Worm (Caenorhabditis elegans) whole organism, L4/young adult: Measurements from ENCODE around the gene srv-19.

Source experiments
- W03F9.2 ChIP-seq: fragments of 150-350 bp; optimal IDR thresholded peaks from 2 replicates; lab custom pipeline; 2014; ENCODE audit warnings: missing biosample characterization, missing genetic modification characterization
- dao-5 ChIP-seq: sonication (generic microtip); optimal IDR thresholded peaks from 2 replicates; lab custom pipeline; 2016; ENCODE audit warnings: missing genotype, missing genetic modification characterization, moderate library complexity, missing compliant biosample characterization
- him-1 ChIP-seq: sonication (generic microtip); optimal IDR thresholded peaks from 2 replicates; lab custom pipeline; 2016; ENCODE audit warnings: missing genotype, missing genetic modification reagents, missing genetic modification characterization, missing compliant biosample characterization

The srv-19 gene

ce11 chrIV:5870072-5870471, 3.7 kb downstream of the srv-19 start, which contains the start of gene srv-17:
Gene srv-17, minus strand, starts transcription at chrIV:5870172.
- TF ChIP-seq him-1 (no peak), W03F9.2 (tag; lab: Kevin White, UChicago) (no peak), dao-5 (no peak)

ce11 chrIV:5869354-5869753, 4.4 kb downstream of the srv-19 start:
- TF ChIP-seq W03F9.2 (tag; lab: Kevin White, UChicago) (no peak), him-1 (no peak), dao-5 (no peak)

ce11 chrIV:5867189-5867588, 6.5 kb downstream of the srv-19 start, which contains the start of gene C06E7.88:
Gene C06E7.88, minus strand, starts transcription at chrIV:5867289.
- TF ChIP-seq him-1, result no peak
- TF ChIP-seq dao-5, result no peak

- TF ChIP-seq dao-5 (no peak), W03F9.2 (tag; lab: Kevin White, UChicago) (no peak), him-1 (no peak)
Measured at ce11 chrIV:5865818-5866217, 7.9 kb downstream of the srv-19 start, which contains the start of gene spe-27. Gene spe-27, minus strand, starts transcription at chrIV:5865918.

- no peak for TF ChIP-seq dao-5
- no peak for TF ChIP-seq him-1
- no peak for TF ChIP-seq W03F9.2 (tag; lab: Kevin White, UChicago)
Measured at ce11 chrIV:5860762-5861161, 13.0 kb downstream of the srv-19 start.

- no peak for TF ChIP-seq him-1
- no peak for TF ChIP-seq dao-5
- TF ChIP-seq W03F9.2 (tag; lab: Kevin White, UChicago), result no peak
Measured at ce11 chrIV:5859876-5860275, 13.8 kb downstream of the srv-19 start, which contains the start of gene C06E7.4. Gene C06E7.4, minus strand, starts transcription at chrIV:5859976.

ce11 chrIV:5858212-5858611, 15.5 kb downstream of the srv-19 start:
- TF ChIP-seq W03F9.2 (tag; lab: Kevin White, UChicago), result no peak
- TF ChIP-seq him-1, result no peak
- TF ChIP-seq dao-5, result no peak

ce11 chrIV:5856975-5857374, 16.8 kb downstream of the srv-19 start:
- TF ChIP-seq him-1 (no peak), dao-5 (no peak), W03F9.2 (tag; lab: Kevin White, UChicago) (no peak)

- no peak for TF ChIP-seq W03F9.2 (tag; lab: Kevin White, UChicago)
- no peak for TF ChIP-seq dao-5
- TF ChIP-seq him-1, result no peak
Measured at ce11 chrIV:5855608-5856007, 18.1 kb downstream of the srv-19 start.

ce11 chrIV:5850765-5851377, 22.9 kb downstream of the srv-19 start:
- TF ChIP-seq W03F9.2 (tag; lab: Kevin White, UChicago), result no peak
- no peak for TF ChIP-seq dao-5
- TF ChIP-seq him-1, result no peak

- TF ChIP-seq dao-5 (no peak), W03F9.2 (tag; lab: Kevin White, UChicago) (peak; percentile 7)
Measured at ce11 chrIV:5847986-5848707, 25.6 kb downstream of the srv-19 start, which contains the start of gene sams-3. Gene sams-3, plus strand, starts transcription at chrIV:5848657.

ce11 chrIV:5846269-5846668, 27.5 kb downstream of the srv-19 start, which contains the start of gene sams-4:
Gene sams-4, minus strand, starts transcription at chrIV:5846369.
- no peak for TF ChIP-seq W03F9.2 (tag; lab: Kevin White, UChicago)
- TF ChIP-seq him-1, result no peak
- TF ChIP-seq dao-5, result no peak

- TF ChIP-seq W03F9.2 (tag; lab: Kevin White, UChicago) (no peak), dao-5 (no peak)
Measured at ce11 chrIV:5842905-5843304, 30.8 kb downstream of the srv-19 start.

- TF ChIP-seq dao-5, result no peak
- TF ChIP-seq W03F9.2 (tag; lab: Kevin White, UChicago), result no peak
- no peak for TF ChIP-seq him-1
Measured at ce11 chrIV:5839178-5839577, 34.5 kb downstream of the srv-19 start, which contains the start of gene C06E7.2. Gene C06E7.2, plus strand, starts transcription at chrIV:5839478.

- no peak for TF ChIP-seq W03F9.2 (tag; lab: Kevin White, UChicago)
- TF ChIP-seq dao-5, result no peak
- TF ChIP-seq him-1, result no peak
Measured at ce11 chrIV:5834182-5834581, 39.5 kb downstream of the srv-19 start.
